Worm (Caenorhabditis elegans) whole organism, young adult: Measurements from ENCODE around the gene sru-40.

ENCODE experiments used
- F49E8.2 ChIP-seq: sonication (generic microtip); optimal IDR thresholded peaks from 3 replicates; lab custom pipeline; 2017; ENCODE audit warnings: missing genetic modification characterization, mild to moderate bottlenecking, missing compliant biosample characterization, antibody characterized with exemption, moderate library complexity; ENCODE audit not compliant: insufficient read depth
- dpl-1 ChIP-seq: fragments of 150-350 bp; optimal IDR thresholded peaks from 2 replicates; lab custom pipeline; 2014; ENCODE audit warnings: missing biosample characterization, missing genetic modification reagents, missing genetic modification characterization
- ekl-4 ChIP-seq: fragments of 200-800 bp; sonication (Bioruptor generic); IDR thresholded peaks from 2 replicates; pipeline ENCODE4 v1.3.6; 2022; ENCODE audit warnings: missing genetic modification reagents, missing genetic modification characterization, missing compliant biosample characterization
- madf-6 ChIP-seq: fragments of 200-800 bp; sonication (Bioruptor generic); IDR thresholded peaks from 2 replicates; pipeline ENCODE4 v1.3.6; 2022; ENCODE audit warnings: missing genetic modification reagents, missing genetic modification characterization, missing compliant biosample characterization
- nhr-179 ChIP-seq: sonication (generic microtip); optimal IDR thresholded peaks from 2 replicates; lab custom pipeline; 2016; ENCODE audit warnings: mild to moderate bottlenecking, missing genetic modification characterization, missing compliant biosample characterization
- pbrm-1 ChIP-seq: fragments of 200-800 bp; sonication (Bioruptor generic); IDR thresholded peaks from 2 replicates; pipeline ENCODE4 v1.3.6; 2022; ENCODE audit warnings: missing genetic modification reagents, missing genetic modification characterization, missing compliant biosample characterization
- pha-4 ChIP-seq: fragments of 150-350 bp; sonication (generic microtip); optimal IDR thresholded peaks from 2 replicates; lab custom pipeline; 2014; ENCODE audit warnings: missing biosample characterization, missing genetic modification reagents, missing genetic modification characterization
- unc-130 ChIP-seq: sonication (generic microtip); optimal IDR thresholded peaks from 2 replicates; lab custom pipeline; 2016; ENCODE audit warnings: missing genetic modification reagents, missing genetic modification characterization, missing compliant biosample characterization
- unc-62 ChIP-seq: fragments of 150-350 bp; optimal IDR thresholded peaks from 2 replicates; lab custom pipeline; 2014; ENCODE audit warnings: missing biosample characterization, missing genetic modification reagents, missing genetic modification characterization

- TF ChIP-seq dpl-1 (GFP tag; lab: Kevin White, UChicago), result no peak
- TF ChIP-seq madf-6, result no peak
- TF ChIP-seq unc-62, result no peak
- TF ChIP-seq unc-130 (GFP tag; lab: Kevin White, UChicago), result no peak
- no peak for TF ChIP-seq nhr-179 (tag; lab: Kevin White, UChicago)
- TF ChIP-seq F49E8.2, result no peak
- TF ChIP-seq ekl-4 (GFP tag; lab: Robert Waterston, UW), result no peak
- TF ChIP-seq pha-4, result no peak
- TF ChIP-seq pbrm-1 (GFP tag; lab: Robert Waterston, UW), result no peak
These were observed 9.7 kb downstream of the sru-40 start, which contains the start of gene str-2 for ce11 chrV:9824149-9824548.
